Worm (Caenorhabditis elegans): ENCODE measurements around the gene C15C7.4.
A peak's percentile ranks its signal among the peaks of the same experiment; 100 is the strongest.

Gene C15C7.4

DNA sequence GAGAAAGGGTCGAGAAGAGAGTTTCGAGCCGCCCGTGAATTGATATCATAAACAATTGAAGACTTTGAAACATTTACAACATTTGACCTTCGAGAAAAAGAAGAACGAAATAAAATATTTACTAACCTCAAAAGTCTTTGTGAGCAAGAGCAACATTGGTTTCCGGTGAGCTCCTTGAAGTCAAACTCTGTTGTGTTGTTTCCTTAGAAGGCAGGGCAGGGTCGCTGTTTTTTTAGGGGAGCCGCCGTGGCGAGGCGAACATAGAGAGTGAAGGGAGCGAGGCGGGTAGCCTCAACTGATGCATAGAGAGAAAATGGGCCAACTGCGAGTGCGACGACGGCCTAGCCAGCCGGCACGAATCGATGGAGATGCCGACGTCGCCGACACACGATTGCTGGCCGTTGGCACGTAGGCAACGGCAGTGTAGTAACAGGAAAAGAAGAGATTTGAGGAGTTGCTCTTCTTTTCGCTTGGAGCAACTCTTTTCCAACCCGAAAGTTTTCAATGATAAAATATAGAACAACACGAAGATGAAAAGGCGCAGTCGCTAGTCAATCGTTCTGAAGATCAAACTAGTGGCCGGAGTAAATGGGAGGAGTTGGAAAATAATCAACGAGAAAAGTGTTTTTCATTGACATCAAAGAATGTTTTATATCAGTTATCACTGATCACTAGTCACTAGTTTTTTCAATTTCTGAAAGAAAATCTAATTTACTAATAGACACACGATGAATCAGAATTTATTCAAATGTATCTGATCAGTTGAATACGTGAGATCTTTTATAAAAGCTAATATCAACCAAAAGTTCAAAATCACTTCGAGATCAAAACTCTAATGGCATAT, 29.1 kb upstream of the C15C7.4 start, which contains the start of gene mai-1:
TSS of gene mai-1 (minus strand) at position 557 of the 844 bp plus-strand sequence.
- TF ChIP-seq W03F9.2 (tag; optimal IDR thresholded peaks at IDR 0.05), result no peak
- peak; percentile 42 for TF ChIP-seq dao-5 (tag; optimal IDR thresholded peaks at IDR 0.05)
- peak; percentile 85 for TF ChIP-seq him-1 (tag; optimal IDR thresholded peaks at IDR 0.05)

DNA sequence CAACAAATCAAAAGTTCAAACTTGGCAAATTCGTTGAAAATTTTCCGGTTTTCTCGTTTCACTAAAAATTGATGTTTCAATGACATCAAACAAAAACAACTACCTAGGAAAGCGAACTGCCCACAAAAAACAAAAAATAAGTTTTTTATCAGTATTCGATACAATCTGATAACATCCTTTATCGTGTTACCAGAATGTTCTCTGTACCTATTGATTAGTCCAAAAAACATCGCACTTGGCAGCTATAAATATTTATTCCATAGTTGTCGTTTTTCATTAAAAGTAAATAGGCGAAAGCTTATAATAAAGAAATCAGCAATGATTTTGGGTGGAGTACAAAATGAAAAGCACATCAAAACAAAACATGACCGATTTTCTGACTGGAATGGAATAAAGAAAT, 28.2 kb upstream of the C15C7.4 start:
- TF ChIP-seq him-1 (tag; optimal IDR thresholded peaks at IDR 0.05) (no peak), W03F9.2 (tag; optimal IDR thresholded peaks at IDR 0.05) (no peak), dao-5 (tag; optimal IDR thresholded peaks at IDR 0.05) (no peak)

DNA sequence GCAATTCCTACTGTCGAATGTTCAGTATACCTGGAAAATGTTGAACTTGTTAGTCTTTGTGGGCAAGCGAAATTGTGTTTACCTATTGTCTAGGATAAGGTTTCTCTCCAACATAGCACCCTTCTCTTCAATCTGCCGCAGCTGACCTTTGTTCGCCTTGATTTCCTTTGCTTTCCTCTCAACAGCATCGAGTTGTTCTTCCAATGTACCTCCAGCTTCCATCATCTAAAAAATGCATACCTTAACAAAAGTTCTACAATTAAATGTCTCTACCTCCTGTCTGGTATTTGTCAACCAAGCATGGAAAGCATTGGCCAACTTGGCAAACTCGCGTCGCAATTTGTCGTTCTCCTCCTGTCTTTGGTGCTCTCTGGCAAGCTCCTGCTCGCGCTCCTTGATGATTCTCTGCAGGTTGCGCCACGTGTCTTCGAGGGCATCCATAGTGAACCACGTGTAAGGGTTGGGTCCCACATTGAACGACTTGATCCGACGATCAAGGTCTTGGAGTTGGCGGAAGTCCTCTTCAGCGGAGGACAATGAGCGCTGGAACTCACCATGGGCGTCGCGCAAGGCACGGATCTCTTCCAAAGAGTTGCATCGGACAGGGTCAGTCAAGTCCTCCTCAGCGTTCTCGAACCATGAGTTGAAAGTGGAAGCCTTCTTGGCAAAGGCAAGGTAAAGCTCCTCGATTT, 26.6 kb upstream of the C15C7.4 start:
- no peak for TF ChIP-seq W03F9.2 (tag; optimal IDR thresholded peaks at IDR 0.05)
- no peak for TF ChIP-seq dao-5 (tag; optimal IDR thresholded peaks at IDR 0.05)
- no peak for TF ChIP-seq him-1 (tag; optimal IDR thresholded peaks at IDR 0.05)

DNA sequence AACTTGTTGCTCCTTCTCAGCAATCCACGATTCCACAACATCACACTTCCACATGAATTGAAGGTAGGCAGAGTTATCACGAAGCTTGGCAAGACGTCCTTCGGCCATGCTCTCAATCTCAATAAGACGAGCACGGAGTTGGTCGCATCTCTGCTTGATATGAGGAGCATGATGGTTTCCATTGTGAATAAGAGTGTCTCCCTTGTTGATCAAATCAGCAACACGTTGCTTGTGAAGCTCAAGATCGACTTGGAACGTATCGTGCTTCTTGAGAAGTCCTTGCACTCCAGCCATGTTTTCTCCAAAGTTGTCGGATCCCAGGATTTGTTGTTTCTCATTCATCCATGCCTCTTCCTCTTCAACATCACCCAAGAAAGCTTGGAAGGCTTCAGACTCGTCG, 25.8 kb upstream of the C15C7.4 start:
- TF ChIP-seq him-1 (tag; optimal IDR thresholded peaks at IDR 0.05), result no peak
- TF ChIP-seq W03F9.2 (tag; optimal IDR thresholded peaks at IDR 0.05), result no peak
- no peak for TF ChIP-seq dao-5 (tag; optimal IDR thresholded peaks at IDR 0.05)

DNA sequence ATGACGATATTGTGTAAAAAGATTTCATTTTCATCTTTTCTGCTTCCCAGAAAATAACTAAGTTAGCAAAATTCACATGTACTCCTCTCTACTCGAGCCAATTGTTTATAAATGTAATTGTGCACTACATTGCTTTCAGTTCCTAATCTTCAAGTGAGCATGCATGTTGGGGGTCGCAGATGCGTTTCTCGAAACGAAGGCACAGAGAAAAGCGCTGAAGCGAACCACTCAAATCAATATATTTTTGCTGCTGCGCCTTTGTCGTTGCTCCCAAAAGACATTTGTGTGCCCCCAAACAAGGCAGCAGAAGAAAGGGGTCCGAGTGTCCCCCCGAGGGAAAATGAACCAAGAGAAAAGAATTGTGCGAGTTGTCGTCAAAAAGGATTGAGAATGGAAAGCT, 19.1 kb upstream of the C15C7.4 start:
- TF ChIP-seq W03F9.2 (tag; optimal IDR thresholded peaks at IDR 0.05) (no peak), him-1 (tag; optimal IDR thresholded peaks at IDR 0.05) (peak; percentile 77), dao-5 (tag; optimal IDR thresholded peaks at IDR 0.05) (no peak)

DNA sequence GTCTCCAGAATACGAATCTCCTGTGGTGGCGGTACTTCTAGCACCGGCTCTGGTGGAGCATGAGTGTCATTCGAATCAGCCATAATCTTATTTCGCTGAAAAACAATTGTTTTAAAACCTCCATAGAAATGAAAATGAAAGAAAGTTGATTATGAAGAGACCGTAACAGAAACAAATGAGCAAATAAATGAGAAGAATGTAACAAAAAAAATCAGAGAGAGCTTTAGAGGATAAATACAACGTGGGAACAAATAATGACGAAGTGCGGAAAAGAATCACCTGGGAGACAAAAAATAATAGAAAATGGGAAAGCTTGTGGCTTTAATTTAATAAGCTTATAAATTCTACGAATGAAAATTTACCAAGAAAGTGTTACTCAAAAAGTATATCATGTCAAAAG, 18.4 kb upstream of the C15C7.4 start, which contains the start of gene spc-1:
TSS of gene spc-1 (minus strand) at position 101 of the 400 bp plus-strand sequence.
- no peak for TF ChIP-seq him-1 (tag; optimal IDR thresholded peaks at IDR 0.05)
- TF ChIP-seq W03F9.2 (tag; optimal IDR thresholded peaks at IDR 0.05), result no peak
- TF ChIP-seq dao-5 (tag; optimal IDR thresholded peaks at IDR 0.05), result no peak

DNA sequence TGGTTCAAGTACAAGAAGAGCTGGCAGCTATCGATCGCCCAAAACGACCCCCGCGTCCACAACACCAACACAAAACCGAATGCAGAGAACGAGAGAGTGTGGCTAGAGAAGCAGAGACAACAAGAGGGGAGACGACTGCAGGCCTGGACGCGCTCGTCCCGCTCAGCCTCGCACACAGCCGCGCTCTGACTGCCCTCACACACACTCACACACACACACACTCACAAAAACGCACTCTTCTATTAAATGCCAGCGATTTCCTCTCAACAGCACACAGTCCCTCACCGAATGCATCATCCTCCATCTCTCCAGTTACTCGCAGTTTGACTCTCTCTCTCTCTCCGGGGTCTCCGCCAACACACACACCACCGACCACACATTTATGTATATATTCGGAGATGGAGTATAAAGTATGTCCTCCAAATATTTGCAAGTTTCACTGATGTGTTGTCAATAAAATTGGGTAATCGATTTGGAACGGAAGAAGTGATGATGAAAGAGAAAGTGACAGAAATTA, 17.7 kb upstream of the C15C7.4 start:
- peak; percentile 75 for TF ChIP-seq W03F9.2 (tag; optimal IDR thresholded peaks at IDR 0.05)
- TF ChIP-seq him-1 (tag; optimal IDR thresholded peaks at IDR 0.05), result peak; percentile 94
- TF ChIP-seq dao-5 (tag; optimal IDR thresholded peaks at IDR 0.05), result no peak

DNA sequence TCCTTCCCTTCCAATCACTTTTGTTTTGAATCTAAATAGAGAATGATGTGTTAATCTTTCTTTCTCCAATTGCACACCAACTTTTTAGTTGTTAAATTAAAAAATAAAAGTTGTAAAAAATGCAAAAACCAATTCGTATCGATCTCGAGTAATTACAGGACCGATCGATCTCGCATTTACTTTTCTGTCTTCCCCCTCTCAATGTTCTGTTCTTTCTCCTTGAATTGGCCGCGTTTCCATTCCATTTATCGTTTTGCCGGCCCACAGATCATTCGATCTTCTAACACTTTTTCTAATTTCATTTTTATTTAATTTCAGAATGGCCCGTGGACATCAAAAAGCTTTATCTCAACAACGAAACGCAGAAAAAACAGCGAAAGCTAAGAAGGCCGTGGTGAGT, 10.2 kb upstream of the C15C7.4 start, which contains the start of gene K10B3.1:
TSS of gene K10B3.1 (plus strand) at position 301 of the 400 bp plus-strand sequence.
- TF ChIP-seq W03F9.2 (tag; optimal IDR thresholded peaks at IDR 0.05) (no peak), him-1 (tag; optimal IDR thresholded peaks at IDR 0.05) (no peak), dao-5 (tag; optimal IDR thresholded peaks at IDR 0.05) (no peak)

DNA sequence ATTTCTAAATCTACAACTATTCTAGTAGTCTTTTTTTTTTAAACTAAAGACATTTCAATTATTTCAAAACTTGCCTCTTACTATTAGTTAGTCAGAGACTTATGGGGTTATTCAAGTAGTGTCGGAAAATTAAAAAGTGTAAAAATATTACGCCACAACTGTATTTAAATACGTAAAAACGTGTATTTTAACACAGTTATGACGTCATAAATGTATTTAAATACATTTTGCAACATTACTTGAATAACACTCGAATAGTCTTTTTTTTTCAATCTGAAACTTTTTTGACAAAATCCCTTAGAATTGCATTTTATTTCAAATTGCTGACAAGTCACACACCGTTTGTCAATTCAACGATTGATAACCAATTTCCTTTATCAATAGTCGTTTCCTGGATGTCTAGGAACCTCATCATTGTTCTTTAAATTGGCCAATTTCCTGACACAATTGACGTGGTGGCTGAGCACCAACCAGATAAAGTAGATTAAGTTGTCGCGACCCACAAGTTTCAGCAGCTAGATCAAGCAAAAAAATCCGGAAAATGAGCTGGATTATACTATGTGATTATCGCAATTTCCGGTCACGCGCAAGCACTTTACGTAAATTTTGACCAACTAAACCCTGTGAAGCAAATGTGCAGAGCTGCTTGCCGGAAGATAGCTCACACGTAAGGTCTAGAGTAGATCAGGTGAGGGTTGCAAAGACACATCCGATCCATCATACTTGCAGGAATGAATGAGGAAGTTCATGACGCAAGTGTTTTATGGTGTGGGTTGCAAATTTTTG, 5.7 kb upstream of the C15C7.4 start:
- TF ChIP-seq him-1 (tag; optimal IDR thresholded peaks at IDR 0.05) (no peak), W03F9.2 (tag; optimal IDR thresholded peaks at IDR 0.05) (no peak)

DNA sequence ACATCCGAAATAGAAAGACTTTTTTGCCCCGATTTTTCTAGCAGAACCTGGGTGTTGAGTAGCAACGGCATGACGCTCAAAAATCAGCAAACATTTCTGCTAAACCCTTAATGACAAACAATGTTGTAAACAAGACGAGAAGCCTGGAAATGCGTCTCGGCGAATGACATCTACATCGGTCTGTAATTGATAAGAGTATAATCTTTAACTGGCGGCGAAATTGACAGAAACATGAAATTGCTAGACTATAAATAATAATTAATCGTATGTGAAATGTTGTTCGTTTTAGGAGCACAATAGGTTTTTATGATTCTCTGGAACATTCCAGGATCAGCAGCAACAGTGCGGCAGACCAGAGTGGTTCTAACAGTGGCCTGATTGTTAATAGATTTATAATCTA, 3.7 kb upstream of the C15C7.4 start:
- TF ChIP-seq dao-5 (tag; optimal IDR thresholded peaks at IDR 0.05) (no peak), him-1 (tag; optimal IDR thresholded peaks at IDR 0.05) (no peak), W03F9.2 (tag; optimal IDR thresholded peaks at IDR 0.05) (no peak)

DNA sequence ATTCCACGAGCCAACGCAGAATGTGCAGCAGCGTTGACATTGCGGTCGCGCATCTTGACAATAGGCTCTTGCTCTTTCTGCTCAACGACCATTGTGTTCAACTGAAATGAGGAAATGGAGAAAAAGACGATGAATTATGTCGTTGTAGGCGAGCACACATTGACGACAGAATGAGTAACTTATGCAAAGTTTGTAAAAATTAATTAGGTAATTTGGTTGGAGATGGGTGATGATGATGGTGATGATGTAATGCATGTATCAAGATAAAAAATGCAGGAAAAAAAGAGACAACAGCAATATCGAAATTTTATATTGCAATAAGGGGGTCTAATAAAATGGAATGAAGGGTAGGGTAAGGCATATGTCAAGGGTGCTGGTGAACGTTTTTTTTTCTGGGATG, 7.0 kb downstream of the C15C7.4 start, which contains the start of gene bbln-1:
TSS of gene bbln-1 (minus strand) at position 101 of the 400 bp plus-strand sequence.
- TF ChIP-seq dao-5 (tag; optimal IDR thresholded peaks at IDR 0.05) (no peak), W03F9.2 (tag; optimal IDR thresholded peaks at IDR 0.05) (no peak), him-1 (tag; optimal IDR thresholded peaks at IDR 0.05) (no peak)

DNA sequence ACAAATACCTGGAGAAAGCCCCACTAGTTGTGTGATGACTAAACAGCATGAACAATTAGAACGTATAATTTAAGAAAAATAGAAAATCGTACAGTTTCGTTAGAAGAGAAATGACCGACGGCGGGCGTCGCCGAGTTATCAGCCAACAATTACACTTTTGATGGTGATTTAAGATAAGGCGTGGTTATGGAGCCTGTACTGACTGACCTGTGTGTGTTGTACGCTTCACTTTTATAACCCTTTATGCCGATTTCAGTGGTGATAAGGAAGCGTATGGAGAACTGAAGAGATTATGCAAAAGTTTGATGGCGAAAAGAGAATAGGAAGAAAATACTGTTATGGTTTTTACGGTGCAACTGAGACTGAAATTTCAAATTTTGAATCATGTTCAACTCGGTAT, 7.8 kb downstream of the C15C7.4 start:
- TF ChIP-seq dao-5 (tag; optimal IDR thresholded peaks at IDR 0.05) (no peak), him-1 (tag; optimal IDR thresholded peaks at IDR 0.05) (no peak), W03F9.2 (tag; optimal IDR thresholded peaks at IDR 0.05) (no peak)

DNA sequence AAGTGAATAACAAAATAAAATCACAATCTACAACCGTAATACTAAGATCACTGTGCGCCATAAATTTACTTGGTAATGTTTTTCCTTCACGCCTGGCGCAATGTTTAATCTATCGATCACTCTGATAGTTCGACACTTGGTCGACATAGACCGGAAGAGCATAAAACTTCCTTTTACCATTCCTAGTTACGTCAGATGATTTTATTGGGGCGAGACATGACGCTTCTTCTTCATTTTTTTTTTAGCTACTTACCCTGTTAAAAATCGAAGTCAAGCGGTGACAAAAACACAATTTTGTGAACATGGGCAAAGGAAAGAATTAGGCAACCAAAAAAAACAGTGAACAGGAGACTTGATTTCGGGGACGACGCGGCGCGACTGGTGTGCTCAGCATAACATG, 9.2 kb downstream of the C15C7.4 start:
- no peak for TF ChIP-seq dao-5 (tag; optimal IDR thresholded peaks at IDR 0.05)
- no peak for TF ChIP-seq W03F9.2 (tag; optimal IDR thresholded peaks at IDR 0.05)
- no peak for TF ChIP-seq him-1 (tag; optimal IDR thresholded peaks at IDR 0.05)

Measured in whole organism, L4/young adult.